Worm (Caenorhabditis elegans) whole organism, late embryonic: ENCODE results near the gene M162.7.

Experiments used
- T23F11.4 ChIP-seq: fragments of 200-800 bp; sonication (Bioruptor generic); optimal IDR thresholded peaks from 2 replicates; lab custom pipeline; 2018; ENCODE audit warnings: mild to moderate bottlenecking, missing genetic modification characterization, missing compliant biosample characterization
- ama-1 ChIP-seq: fragments of 150-350 bp; optimal IDR thresholded peaks from 2 replicates; lab custom pipeline; 2014
- ceh-18 ChIP-seq: sonication (generic microtip); optimal IDR thresholded peaks from 2 replicates; lab custom pipeline; 2016; ENCODE audit warnings: missing genetic modification characterization, missing compliant biosample characterization
- ceh-24 ChIP-seq: sonication (generic microtip); optimal IDR thresholded peaks from 2 replicates; lab custom pipeline; 2016; ENCODE audit warnings: mild to moderate bottlenecking, missing genetic modification characterization, missing compliant biosample characterization
- ceh-30 ChIP-seq: fragments of 150-350 bp; optimal IDR thresholded peaks from 2 replicates; lab custom pipeline; 2014; ENCODE audit warnings: missing biosample characterization, missing genetic modification characterization
- ceh-34 ChIP-seq: sonication (generic microtip); optimal IDR thresholded peaks from 2 replicates; lab custom pipeline; 2016; ENCODE audit warnings: mild to moderate bottlenecking, missing genetic modification characterization, missing compliant biosample characterization
- elt-2 ChIP-seq: sonication (generic microtip); optimal IDR thresholded peaks from 2 replicates; lab custom pipeline; 2016; ENCODE audit warnings: missing genetic modification reagents, missing genetic modification characterization, missing compliant biosample characterization
- nhr-11 ChIP-seq: fragments of 150-350 bp; optimal IDR thresholded peaks from 2 replicates; lab custom pipeline; 2014; ENCODE audit warnings: missing biosample characterization, missing genetic modification characterization
- npax-4 ChIP-seq: sonication (generic microtip); optimal IDR thresholded peaks from 2 replicates; lab custom pipeline; 2016; ENCODE audit warnings: missing genetic modification characterization, missing compliant biosample characterization
- pha-4 ChIP-seq: fragments of 150-350 bp; optimal IDR thresholded peaks from 2 replicates; lab custom pipeline; 2018; ENCODE audit warnings: missing biosample characterization, missing genetic modification reagents, missing genetic modification characterization
- ref-2 ChIP-seq: sonication (generic microtip); optimal IDR thresholded peaks from 2 replicates; lab custom pipeline; 2016; ENCODE audit warnings: missing genetic modification characterization, missing compliant biosample characterization
- rnt-1 ChIP-seq: sonication (generic microtip); optimal IDR thresholded peaks from 2 replicates; lab custom pipeline; 2016; ENCODE audit warnings: missing genetic modification characterization, missing compliant biosample characterization
- sox-4 ChIP-seq: sonication (generic microtip); optimal IDR thresholded peaks from 2 replicates; lab custom pipeline; 2017; ENCODE audit warnings: mild to moderate bottlenecking, missing genetic modification characterization, inconsistent platforms, missing compliant biosample characterization
- unc-86 ChIP-seq: sonication (generic microtip); optimal IDR thresholded peaks from 2 replicates; lab custom pipeline; 2016; ENCODE audit warnings: missing genetic modification characterization, missing compliant biosample characterization

- TF ChIP-seq unc-86 (tag; lab: Kevin White, UChicago), result no peak
- TF ChIP-seq sox-4 (tag; lab: Kevin White, UChicago), result no peak
- TF ChIP-seq nhr-11 (tag; lab: Kevin White, UChicago), result no peak
- no peak for TF ChIP-seq elt-2
- no peak for TF ChIP-seq npax-4
- no peak for TF ChIP-seq ref-2 (tag; lab: Kevin White, UChicago)
- TF ChIP-seq rnt-1, result no peak
- no peak for TF ChIP-seq ceh-18
- TF ChIP-seq ceh-30 (tag; lab: Kevin White, UChicago), result no peak
- TF ChIP-seq pha-4, result no peak
- TF ChIP-seq T23F11.4 (GFP tag; lab: Kevin White, UChicago), result no peak
- no peak for TF ChIP-seq ceh-34 (tag; lab: Kevin White, UChicago)
- no peak for TF ChIP-seq ceh-24
- no peak for TF ChIP-seq ama-1 (lab: Kevin White, UChicago)
These were observed 41.3 kb upstream of the M162.7 start, which contains the start of gene srw-38 for ce11 chrV:19836142-19836541.
